Fruit fly (Drosophila melanogaster) whole organism, wandering third instar larva: ENCODE measurements around the gene Sfp24Ba.

ENCODE experiments used
- Abd-B ChIP-seq: fragments of >200 bp; optimal IDR thresholded peaks from 2 replicates; lab custom pipeline; 2017; ENCODE audit warnings: missing biosample characterization, missing genetic modification characterization
- CG32264 ChIP-seq: fragments of 200-800 bp; sonication (Bioruptor generic); optimal IDR thresholded peaks from 2 replicates; lab custom pipeline; 2016; ENCODE audit warnings: missing biosample characterization, missing genetic modification characterization
- Dfd ChIP-seq: fragments of >200 bp; optimal IDR thresholded peaks from 2 replicates; lab custom pipeline; 2017; ENCODE audit warnings: missing biosample characterization, missing genetic modification characterization
- Dif ChIP-seq: fragments of 200-275, 200-300 bp; sonication (Bioruptor generic); optimal IDR thresholded peaks from 2 replicates; lab custom pipeline; 2018; ENCODE audit warnings: missing biosample characterization, missing genetic modification characterization; ENCODE audit not compliant: partially characterized antibody
- br ChIP-seq: fragments of 200-800 bp; sonication (Bioruptor generic); optimal IDR thresholded peaks from 2 replicates; lab custom pipeline; 2016; ENCODE audit warnings: missing biosample characterization, missing genetic modification characterization
- brk ChIP-seq: fragments of 200-800 bp; sonication (Bioruptor generic); optimal IDR thresholded peaks from 2 replicates; lab custom pipeline; 2016; ENCODE audit warnings: missing biosample characterization, mild to moderate bottlenecking, missing genetic modification characterization
- h ChIP-seq: fragments of 200-800 bp; sonication (Bioruptor generic); optimal IDR thresholded peaks from 3 replicates; lab custom pipeline; 2016; ENCODE audit warnings: missing biosample characterization, mild to moderate bottlenecking, missing genetic modification characterization
- psq ChIP-seq: fragments of 200-800 bp; sonication (Bioruptor generic); optimal IDR thresholded peaks from 3 replicates; lab custom pipeline; 2017; ENCODE audit warnings: missing biosample characterization, mild to moderate bottlenecking, missing genetic modification characterization, moderate library complexity
- usp ChIP-seq: fragments of >200 bp; optimal IDR thresholded peaks from 2 replicates; lab custom pipeline; 2017; ENCODE audit warnings: missing biosample characterization, missing genetic modification characterization

dm6 chr2L:3640952-3641351 is 27.4 kb downstream of the Sfp24Ba start:
- TF ChIP-seq Dif (GFP tag; lab: Kevin White, UChicago) (no peak), h (GFP tag; lab: Kevin White, UChicago) (no peak), brk (GFP tag; lab: Kevin White, UChicago) (no peak), br (GFP tag; lab: Kevin White, UChicago) (no peak), usp (no peak), Dfd (GFP tag; lab: Kevin White, UChicago) (no peak), CG32264 (no peak), psq (GFP tag; lab: Kevin White, UChicago) (no peak), Abd-B (GFP tag; lab: Kevin White, UChicago) (no peak)
